Worm (Caenorhabditis elegans) whole organism, L4 larva: Measurements from ENCODE around the gene chil-16.

ENCODE experiments used
- T26A8.4 ChIP-seq: fragments of 200-800 bp; sonication (Bioruptor generic); IDR thresholded peaks from 2 replicates; pipeline ENCODE4 v1.3.6; 2022; ENCODE audit warnings: missing genetic modification characterization, missing compliant biosample characterization
- Y48G9A.11 ChIP-seq: fragments of 200-800 bp; sonication (Bioruptor generic); IDR thresholded peaks from 2 replicates; pipeline ENCODE4 v1.3.6; 2022; ENCODE audit warnings: missing genetic modification reagents, missing genetic modification characterization, missing compliant biosample characterization
- ZK546.5 ChIP-seq, 2 experiments: sonication (generic microtip); optimal IDR thresholded peaks; 2 replicates each; lab custom pipeline; 2017; ENCODE audit warnings: missing biosample characterization in 2 of 2, missing genetic modification characterization in 2 of 2
- aha-1 ChIP-seq: fragments of 150-350 bp; peaks from one replicate; lab custom pipeline; 2014; ENCODE audit warnings: missing biosample characterization, missing genetic modification characterization
- ama-1 ChIP-seq: fragments of 150-350 bp; optimal IDR thresholded peaks from 2 replicates; lab custom pipeline; 2014; ENCODE audit warnings: inconsistent platforms, mixed read lengths
- egl-43 ChIP-seq: fragments of 200-800 bp; sonication (Bioruptor generic); IDR thresholded peaks from 2 replicates; pipeline ENCODE4 v1.3.6; 2022; ENCODE audit warnings: missing genetic modification reagents, missing genetic modification characterization, missing compliant biosample characterization
- lim-7 ChIP-seq: fragments of 200-800 bp; sonication (Bioruptor generic); IDR thresholded peaks from 2 replicates; pipeline ENCODE4 v1.3.6; 2022; ENCODE audit warnings: missing genetic modification characterization, missing compliant biosample characterization
- lin-13 ChIP-seq: fragments of 150-350 bp; optimal IDR thresholded peaks from 2 replicates; lab custom pipeline; 2014; ENCODE audit warnings: missing biosample characterization, missing genetic modification reagents, missing genetic modification characterization
- nhr-76 ChIP-seq: fragments of 150-350 bp; optimal IDR thresholded peaks from 2 replicates; lab custom pipeline; 2014; ENCODE audit warnings: missing biosample characterization, missing genetic modification characterization
- nhr-77 ChIP-seq: fragments of 150-350 bp; optimal IDR thresholded peaks from 2 replicates; lab custom pipeline; 2014; ENCODE audit warnings: missing biosample characterization, missing genetic modification characterization
- snpc-4 ChIP-seq: fragments of 150-350 bp; optimal IDR thresholded peaks from 2 replicates; lab custom pipeline; 2014; ENCODE audit warnings: missing biosample characterization, missing genetic modification characterization
- spr-1 ChIP-seq: sonication (generic microtip); optimal IDR thresholded peaks from 2 replicates; lab custom pipeline; 2016; ENCODE audit warnings: mild to moderate bottlenecking, missing genetic modification characterization, missing compliant biosample characterization

DNA sequence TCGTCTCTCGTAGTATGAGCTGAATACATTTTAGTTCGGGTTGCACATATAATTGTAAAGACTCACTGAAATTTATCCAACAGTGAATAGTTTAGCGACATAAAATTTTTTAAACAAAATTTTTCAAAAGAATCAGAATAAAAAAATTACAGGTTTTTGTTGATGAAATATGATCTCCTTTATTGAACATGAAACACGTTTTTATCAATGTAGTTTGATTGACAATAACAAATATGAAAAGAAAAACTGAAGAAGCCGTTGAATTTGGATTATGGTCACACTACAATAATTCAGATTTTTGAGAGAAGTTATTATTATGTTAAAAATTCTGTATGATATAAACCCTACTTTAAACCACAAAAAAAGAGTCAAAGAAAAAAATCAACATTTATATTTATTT is 1.7 kb downstream of the chil-16 start, which contains the start of gene chil-17:
- TF ChIP-seq T26A8.4 (GFP tag; lab: Robert Waterston, UW) (no peak), ama-1 (lab: Kevin White, UChicago) (no peak), spr-1 (no peak), lin-13 (GFP tag; lab: Kevin White, UChicago) (no peak), egl-43 (GFP tag; lab: Robert Waterston, UW) (no peak), Y48G9A.11 (no peak), aha-1 (no peak), nhr-77 (tag; lab: Kevin White, UChicago) (no peak), ZK546.5 (tag; optimal IDR thresholded peaks at IDR 0.05; lab: Kevin White, UChicago) (no peak), nhr-76 (tag; lab: Kevin White, UChicago) (no peak), snpc-4 (tag; lab: Kevin White, UChicago) (no peak), lim-7 (no peak)
